Fruit fly (Drosophila melanogaster) whole organism, prepupa: ENCODE measurements around the gene CG18745.

Experiments used
- Blimp-1 ChIP-seq: fragments of 200-800 bp; sonication (Bioruptor generic); optimal IDR thresholded peaks from 3 replicates; lab custom pipeline; 2017; ENCODE audit warnings: missing biosample characterization, missing genetic modification characterization, mild to moderate bottlenecking, moderate library complexity, missing genetic modification reagents
- CG10669 ChIP-seq: fragments of 200-800 bp; sonication (Bioruptor generic); optimal IDR thresholded peaks from 3 replicates; lab custom pipeline; 2018; ENCODE audit warnings: missing biosample characterization, mild to moderate bottlenecking, missing genetic modification characterization, moderate library complexity
- CG11902 ChIP-seq: fragments of 200-800 bp; sonication (Bioruptor generic); optimal IDR thresholded peaks from 3 replicates; lab custom pipeline; 2016; ENCODE audit warnings: missing biosample characterization, missing genetic modification characterization
- CG15336 ChIP-seq: fragments of 200-800 bp; sonication (Bioruptor generic); IDR thresholded peaks from 2 replicates; pipeline ENCODE4 v1.3.6; 2022; ENCODE audit warnings: missing biosample characterization, missing genetic modification characterization
- CG1621 ChIP-seq: fragments of 200-800 bp; sonication (Bioruptor generic); optimal IDR thresholded peaks from 3 replicates; lab custom pipeline; 2018; ENCODE audit warnings: missing biosample characterization, mild to moderate bottlenecking, missing genetic modification characterization
- CG3032 ChIP-seq: fragments of 200-800 bp; optimal IDR thresholded peaks from 2 replicates; lab custom pipeline; 2019; ENCODE audit warnings: missing biosample characterization, mild to moderate bottlenecking, missing genetic modification characterization, moderate library complexity
- CG6163 ChIP-seq: fragments of 200-800 bp; sonication (Bioruptor generic); IDR thresholded peaks from 3 replicates; pipeline ENCODE4 v1.3.6; 2022; ENCODE audit warnings: missing biosample characterization, missing genetic modification characterization
- CG6808 ChIP-seq: fragments of 200-800 bp; sonication (Bioruptor generic); optimal IDR thresholded peaks from 3 replicates; lab custom pipeline; 2017; ENCODE audit warnings: missing biosample characterization, missing genetic modification characterization, mild to moderate bottlenecking, moderate library complexity, missing genetic modification reagents
- Eip75B ChIP-seq: fragments of 200-800 bp; sonication (Bioruptor generic); optimal IDR thresholded peaks from 3 replicates; lab custom pipeline; 2016; ENCODE audit warnings: missing biosample characterization, missing genetic modification characterization
- Ets21C ChIP-seq: fragments of 200-800 bp; sonication (Bioruptor generic); optimal IDR thresholded peaks from 3 replicates; lab custom pipeline; 2016; ENCODE audit warnings: missing biosample characterization, missing genetic modification characterization
- Ets96B ChIP-seq: fragments of 200-800 bp; optimal IDR thresholded peaks from 2 replicates; lab custom pipeline; 2019; ENCODE audit warnings: missing biosample characterization, mild to moderate bottlenecking, missing genetic modification characterization, moderate library complexity
- Hr38 ChIP-seq: sonication (Bioruptor generic); optimal IDR thresholded peaks from 2 replicates; lab custom pipeline; 2016; ENCODE audit warnings: missing biosample characterization, missing genetic modification characterization
- Hr39 ChIP-seq: fragments of 200-800 bp; sonication (Bioruptor generic); optimal IDR thresholded peaks from 2 replicates; lab custom pipeline; 2016; ENCODE audit warnings: missing biosample characterization, missing genetic modification characterization
- Lpt ChIP-seq: fragments of 200-800 bp; sonication (Bioruptor generic); optimal IDR thresholded peaks from 3 replicates; lab custom pipeline; 2016; ENCODE audit warnings: missing biosample characterization, missing genetic modification characterization
- Met ChIP-seq: fragments of 200-800 bp; sonication (Bioruptor generic); optimal IDR thresholded peaks from 3 replicates; lab custom pipeline; 2016; ENCODE audit warnings: missing biosample characterization, missing genetic modification characterization
- OdsH ChIP-seq: fragments of 200-800 bp; sonication (Bioruptor generic); optimal IDR thresholded peaks from 3 replicates; lab custom pipeline; 2016; ENCODE audit warnings: missing biosample characterization, missing genetic modification characterization
- Sox102F ChIP-seq: fragments of 200-800 bp; sonication (Bioruptor generic); optimal IDR thresholded peaks from 2 replicates; lab custom pipeline; 2016; ENCODE audit warnings: missing biosample characterization, mild to moderate bottlenecking, missing genetic modification characterization
- Sox15 ChIP-seq: fragments of 200-800 bp; sonication (Bioruptor generic); optimal IDR thresholded peaks from 3 replicates; lab custom pipeline; 2016; ENCODE audit warnings: missing biosample characterization, missing genetic modification characterization
- achi ChIP-seq: fragments of 200-800 bp; sonication (Bioruptor generic); optimal IDR thresholded peaks from 3 replicates; lab custom pipeline; 2016; ENCODE audit warnings: missing biosample characterization, missing genetic modification characterization
- acj6 ChIP-seq: fragments of 200-800 bp; sonication (Bioruptor generic); optimal IDR thresholded peaks from 3 replicates; lab custom pipeline; 2016; ENCODE audit warnings: missing biosample characterization, missing genetic modification characterization
- cyc ChIP-seq: fragments of 200-800 bp; sonication (Bioruptor generic); optimal IDR thresholded peaks from 3 replicates; lab custom pipeline; 2016; ENCODE audit warnings: missing biosample characterization, missing genetic modification characterization
- dac ChIP-seq: fragments of 200-800 bp; sonication (Bioruptor generic); optimal IDR thresholded peaks from 2 replicates; lab custom pipeline; 2017; ENCODE audit warnings: missing biosample characterization, mild to moderate bottlenecking, missing genetic modification characterization
- dsx ChIP-seq: fragments of 200-800 bp; optimal IDR thresholded peaks from 3 replicates; lab custom pipeline; 2019; ENCODE audit warnings: missing biosample characterization, mild to moderate bottlenecking, missing genetic modification characterization, moderate library complexity; ENCODE audit not compliant: poor library complexity, severe bottlenecking
- esn ChIP-seq: fragments of 200-800 bp; sonication (Bioruptor generic); optimal IDR thresholded peaks from 2 replicates; lab custom pipeline; 2016; ENCODE audit warnings: missing biosample characterization, mild to moderate bottlenecking, missing genetic modification characterization, moderate library complexity
- fkh ChIP-seq: fragments of 200-800 bp; sonication (Bioruptor generic); optimal IDR thresholded peaks from 3 replicates; lab custom pipeline; 2017; ENCODE audit warnings: missing biosample characterization, mild to moderate bottlenecking, missing genetic modification characterization, moderate library complexity
- pdm3 ChIP-seq: fragments of 200-800 bp; sonication (Bioruptor generic); optimal IDR thresholded peaks from 3 replicates; lab custom pipeline; 2016; ENCODE audit warnings: missing biosample characterization, missing genetic modification characterization
- svp ChIP-seq: fragments of 200-800 bp; sonication (Bioruptor generic); peaks from one replicate; lab custom pipeline; 2016; ENCODE audit warnings: missing biosample characterization, missing genetic modification characterization
- topi ChIP-seq: fragments of 200-800 bp; sonication (Bioruptor generic); optimal IDR thresholded peaks from 3 replicates; lab custom pipeline; 2016; ENCODE audit warnings: missing biosample characterization, missing genetic modification characterization
- vri ChIP-seq: fragments of 200-800 bp; sonication (Bioruptor generic); optimal IDR thresholded peaks from 3 replicates; lab custom pipeline; 2016; ENCODE audit warnings: missing biosample characterization, mild to moderate bottlenecking, missing genetic modification characterization

CG18745 gene

dm6 chr3R:7793855-7794254 lies 7.9 kb upstream of the CG18745 start, which contains the start of gene CG2641 (continued):
- TF ChIP-seq CG6163, result peak; percentile 94
- TF ChIP-seq CG3032 (tag; lab: Kevin White, UChicago), result no peak
- peak; percentile 3 for TF ChIP-seq Lpt (GFP tag; lab: Kevin White, UChicago)
- no peak for TF ChIP-seq esn (GFP tag; lab: Kevin White, UChicago)
- peak; percentile 90 for TF ChIP-seq CG15336 (GFP tag; lab: Robert Waterston, UW)
- TF ChIP-seq Hr39 (GFP tag; lab: Kevin White, UChicago), result no peak
- peak; percentile 25 for TF ChIP-seq Sox102F

dm6 chr3R:7790583-7791034 lies 4.7 kb upstream of the CG18745 start, which contains the start of gene CG10086:
TSS of gene CG10086 (plus strand) at chr3R:7790633.
- TF ChIP-seq vri (GFP tag; lab: Kevin White, UChicago) (peak; percentile 9), CG11902 (GFP tag; lab: Kevin White, UChicago) (no peak)

dm6 chr3R:7790087-7790486 lies 4.2 kb upstream of the CG18745 start, which contains the start of gene CG18746:
TSS of gene CG18746 (minus strand) at chr3R:7790187.
- TF ChIP-seq acj6 (GFP tag; lab: Kevin White, UChicago), result no peak
- no peak for TF ChIP-seq OdsH (GFP tag; lab: Kevin White, UChicago)

dm6 chr3R:7787899-7788298 lies 2.0 kb upstream of the CG18745 start, which contains the start of gene CG18748:
TSS of gene CG18748 (minus strand) at chr3R:7787923.
- no peak for TF ChIP-seq Blimp-1 (GFP tag; lab: Kevin White, UChicago)
- TF ChIP-seq fkh (GFP tag; lab: Kevin White, UChicago), result peak; percentile 2
- peak; percentile 73 for TF ChIP-seq vri (GFP tag; lab: Kevin White, UChicago)
- TF ChIP-seq Hr38 (GFP tag; lab: Kevin White, UChicago), result no peak
- no peak for TF ChIP-seq topi (GFP tag; lab: Kevin White, UChicago)
- TF ChIP-seq dsx (GFP tag; lab: Kevin White, UChicago), result no peak
- TF ChIP-seq Ets96B (tag; lab: Kevin White, UChicago), result no peak
- peak; percentile 85 for TF ChIP-seq svp (GFP tag; lab: Kevin White, UChicago)
- TF ChIP-seq, all 60 proteins: peak for 3

- TF ChIP-seq svp (GFP tag; lab: Kevin White, UChicago), result peak; percentile 51
- TF ChIP-seq vri (GFP tag; lab: Kevin White, UChicago), result peak; percentile 76
- no peak for TF ChIP-seq achi (GFP tag; lab: Kevin White, UChicago)
Measured at dm6 chr3R:7782933-7783686, 2.8 kb downstream of the CG18745 start, which contains the start of gene CG18747. TSS of gene CG18747 (minus strand) at chr3R:7783446.

- peak; percentile 4 for TF ChIP-seq CG6808 (GFP tag; lab: Kevin White, UChicago)
- TF ChIP-seq pdm3 (GFP tag; lab: Kevin White, UChicago), result peak; percentile 26
- peak; percentile 39 for TF ChIP-seq OdsH (GFP tag; lab: Kevin White, UChicago)
- TF ChIP-seq CG10669 (GFP tag; lab: Kevin White, UChicago), result peak; percentile 50
- TF ChIP-seq dac (GFP tag; lab: Kevin White, UChicago), result no peak
Measured at dm6 chr3R:7779620-7780019, 6.3 kb downstream of the CG18745 start.

- TF ChIP-seq Eip75B, result no peak
- no peak for TF ChIP-seq CG1621 (tag; lab: Kevin White, UChicago)
- TF ChIP-seq Sox15 (GFP tag; lab: Kevin White, UChicago), result no peak
- TF ChIP-seq Met (GFP tag; lab: Kevin White, UChicago), result no peak
- TF ChIP-seq cyc (GFP tag; lab: Kevin White, UChicago), result no peak
- TF ChIP-seq Lpt (GFP tag; lab: Kevin White, UChicago), result no peak
- TF ChIP-seq Ets21C (GFP tag; lab: Kevin White, UChicago), result no peak
Measured at dm6 chr3R:7771656-7772055, 14.3 kb downstream of the CG18745 start, which contains the start of gene CG11286. TSS of gene CG11286 (minus strand) at chr3R:7771756.
